Fruit fly (Drosophila melanogaster): ENCODE results near the gene Etl1.
A peak's percentile ranks its signal among the peaks of the same experiment; 100 is the strongest.

DNA sequence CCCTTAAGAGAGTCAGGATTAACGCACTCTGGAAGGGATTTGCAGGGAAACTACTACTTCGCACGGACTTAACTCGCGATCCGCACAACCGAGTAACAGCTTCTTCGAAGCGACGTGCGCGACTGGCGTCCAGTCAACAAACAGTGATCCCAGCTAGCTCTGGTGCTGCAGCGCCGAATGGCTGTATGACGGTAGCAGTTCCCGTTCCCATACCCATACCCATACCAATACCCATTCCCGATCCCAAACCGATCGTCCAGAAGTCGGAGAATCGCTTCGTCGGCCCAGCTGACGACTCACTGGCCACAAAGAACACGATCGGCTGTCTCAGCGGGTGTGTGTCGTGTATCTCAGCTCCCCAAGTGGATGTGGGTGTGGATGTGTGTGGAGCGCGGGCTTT lies 34.9 kb upstream of the Etl1 start, which contains the start of gene CG5853:
- TF ChIP-seq pan (optimal IDR thresholded peaks at IDR 0.05) (no peak), Rel (GFP tag; optimal IDR thresholded peaks at IDR 0.05) (peak; percentile 76), Rel (tag; optimal IDR thresholded peaks at IDR 0.05) (peak; percentile 69)

Data from whole organism, wandering third instar larva.